Fruit fly (Drosophila melanogaster) whole organism, embryonic: ENCODE measurements around the gene Lim1.

Experiments
- CG16779 ChIP-seq: fragments of 200-800 bp; sonication (Bioruptor generic); IDR thresholded peaks from 2 replicates; pipeline ENCODE4 v1.3.6; 2022; ENCODE audit warnings: missing biosample characterization, missing genetic modification characterization
- CG4282 ChIP-seq: fragments of 200-800 bp; sonication (Bioruptor generic); optimal IDR thresholded peaks from 2 replicates; lab custom pipeline; 2016; ENCODE audit warnings: missing biosample characterization, missing genetic modification characterization
- Elba2 ChIP-seq: fragments of 200-800 bp; sonication (Bioruptor generic); optimal IDR thresholded peaks from 3 replicates; lab custom pipeline; 2016; ENCODE audit warnings: missing biosample characterization, missing genetic modification characterization
- sens ChIP-seq: fragments of 200-800 bp; sonication (Bioruptor generic); peaks from one replicate; lab custom pipeline; 2016; ENCODE audit warnings: missing biosample characterization, missing genetic modification characterization

- TF ChIP-seq sens (GFP tag; lab: Kevin White, UChicago) (no peak), Elba2 (no peak), CG4282 (no peak), CG16779 (GFP tag; lab: Robert Waterston, UW) (no peak)
These were observed 78.8 kb downstream of the Lim1 start for dm6 chrX:8726816-8727215.
